Fruit fly (Drosophila melanogaster) whole organism, embryonic: ENCODE measurements around the gene Obp93a.

Experiments
- Aef1 ChIP-seq: fragments of 200-800 bp; sonication (Bioruptor generic); IDR thresholded peaks from 3 replicates; pipeline ENCODE4 v1.3.6; 2022; ENCODE audit warnings: missing biosample characterization, missing genetic modification characterization
- CG10431 ChIP-seq: fragments of 200-800 bp; sonication (Bioruptor generic); optimal IDR thresholded peaks from 3 replicates; lab custom pipeline; 2018; ENCODE audit warnings: missing biosample characterization, mild to moderate bottlenecking, missing genetic modification characterization
- CG10565 ChIP-seq: fragments of 200-800 bp; sonication (Bioruptor generic); optimal IDR thresholded peaks from 3 replicates; lab custom pipeline; 2016; ENCODE audit warnings: missing biosample characterization, mild to moderate bottlenecking, missing genetic modification characterization
- CG10979 ChIP-seq: fragments of 200-800 bp; sonication (Bioruptor generic); optimal IDR thresholded peaks from 2 replicates; lab custom pipeline; 2018; ENCODE audit warnings: missing biosample characterization, mild to moderate bottlenecking, missing genetic modification characterization, moderate library complexity
- CG11456 ChIP-seq: fragments of 200-800 bp; sonication (Bioruptor generic); IDR thresholded peaks from 3 replicates; pipeline ENCODE4 v1.3.6; 2022; ENCODE audit warnings: missing biosample characterization, missing genetic modification characterization
- CG11504 ChIP-seq: fragments of 200-800 bp; sonication (Bioruptor generic); optimal IDR thresholded peaks from 3 replicates; lab custom pipeline; 2019; ENCODE audit warnings: missing biosample characterization, mild to moderate bottlenecking, missing genetic modification characterization, moderate library complexity
- CG1233 ChIP-seq: fragments of 200-800 bp; sonication (Bioruptor generic); optimal IDR thresholded peaks from 4 replicates; lab custom pipeline; 2018; ENCODE audit warnings: missing biosample characterization, mild to moderate bottlenecking, missing genetic modification characterization
- CG13775 ChIP-seq: fragments of 200-800 bp; sonication (Bioruptor generic); optimal IDR thresholded peaks from 3 replicates; lab custom pipeline; 2017; ENCODE audit warnings: missing biosample characterization, mild to moderate bottlenecking, missing genetic modification characterization
- CG14667 ChIP-seq: fragments of 200-800 bp; sonication (Bioruptor generic); IDR thresholded peaks from 2 replicates; pipeline ENCODE4 v1.3.6; 2022; ENCODE audit warnings: missing biosample characterization, missing genetic modification characterization
- CG15696 ChIP-seq: fragments of 200-800 bp; sonication (Bioruptor generic); optimal IDR thresholded peaks from 2 replicates; lab custom pipeline; 2019; ENCODE audit warnings: missing biosample characterization, mild to moderate bottlenecking, missing genetic modification characterization, moderate library complexity
- CG1603 ChIP-seq: fragments of 200-800 bp; sonication (Bioruptor generic); optimal IDR thresholded peaks from 2 replicates; lab custom pipeline; 2019; ENCODE audit warnings: missing biosample characterization, mild to moderate bottlenecking, missing genetic modification characterization, moderate library complexity
- CG17359 ChIP-seq: fragments of 200-800 bp; sonication (Bioruptor generic); optimal IDR thresholded peaks from 3 replicates; lab custom pipeline; 2018; ENCODE audit warnings: missing biosample characterization, mild to moderate bottlenecking, missing genetic modification characterization, moderate library complexity
- CG17802 ChIP-seq: fragments of 200-800 bp; sonication (Bioruptor generic); optimal IDR thresholded peaks from 2 replicates; lab custom pipeline; 2018; ENCODE audit warnings: missing biosample characterization, mild to moderate bottlenecking, missing genetic modification characterization, moderate library complexity
- CG18476 ChIP-seq: fragments of 200-800 bp; sonication (Bioruptor generic); optimal IDR thresholded peaks from 2 replicates; lab custom pipeline; 2016; ENCODE audit warnings: missing biosample characterization, mild to moderate bottlenecking, missing genetic modification characterization
- CG31365 ChIP-seq: fragments of 200-800 bp; sonication (Bioruptor generic); optimal IDR thresholded peaks from 2 replicates; lab custom pipeline; 2018; ENCODE audit warnings: missing biosample characterization, mild to moderate bottlenecking, missing genetic modification characterization
- CG31388 ChIP-seq: fragments of 200-800 bp; sonication (Bioruptor generic); optimal IDR thresholded peaks from 2 replicates; lab custom pipeline; 2016; ENCODE audit warnings: missing biosample characterization, missing genetic modification characterization
- CG3838 ChIP-seq: fragments of 200-800 bp; sonication (Bioruptor generic); optimal IDR thresholded peaks from 3 replicates; lab custom pipeline; 2016; ENCODE audit warnings: missing biosample characterization, missing genetic modification characterization
- CG3995 ChIP-seq: fragments of 200-800 bp; sonication (Bioruptor generic); optimal IDR thresholded peaks from 3 replicates; lab custom pipeline; 2016; ENCODE audit warnings: missing biosample characterization, missing genetic modification characterization
- CG4707 ChIP-seq: fragments of 200-800 bp; sonication (Bioruptor generic); optimal IDR thresholded peaks from 2 replicates; lab custom pipeline; 2018; ENCODE audit warnings: missing biosample characterization, mild to moderate bottlenecking, missing genetic modification characterization, moderate library complexity
- CG6254 ChIP-seq: fragments of 200-800 bp; sonication (Bioruptor generic); optimal IDR thresholded peaks from 3 replicates; lab custom pipeline; 2017; ENCODE audit warnings: mild to moderate bottlenecking, missing biosample characterization, missing genetic modification reagents, missing genetic modification characterization
- CG6765 ChIP-seq: fragments of 200-800 bp; sonication (Bioruptor generic); optimal IDR thresholded peaks from 3 replicates; lab custom pipeline; 2017; ENCODE audit warnings: missing biosample characterization, mild to moderate bottlenecking, missing genetic modification characterization
- CG7556 ChIP-seq: fragments of 200-800 bp; sonication (Bioruptor generic); optimal IDR thresholded peaks from 2 replicates; lab custom pipeline; 2017; ENCODE audit warnings: missing biosample characterization, mild to moderate bottlenecking, missing genetic modification characterization
- CG8290 ChIP-seq, 3 experiments: fragments of 200-800 bp; sonication (Bioruptor generic); optimal IDR thresholded peaks; 2 replicates each; lab custom pipeline; 2016 to 2019; ENCODE audit warnings: missing biosample characterization in 3 of 3, missing genetic modification characterization in 3 of 3, mild to moderate bottlenecking in 2 of 3, moderate library complexity in 1 of 3
- CG9817 ChIP-seq: fragments of 200-800 bp; sonication (Bioruptor generic); optimal IDR thresholded peaks from 2 replicates; lab custom pipeline; 2018; ENCODE audit warnings: missing biosample characterization, mild to moderate bottlenecking, missing genetic modification characterization, moderate library complexity
- CG9876 ChIP-seq: fragments of 200-800 bp; sonication (Bioruptor generic); optimal IDR thresholded peaks from 2 replicates; lab custom pipeline; 2016; ENCODE audit warnings: missing biosample characterization, missing genetic modification characterization
- Dip2 ChIP-seq: fragments of 200-800 bp; sonication (Bioruptor generic); IDR thresholded peaks from 2 replicates; pipeline ENCODE4 v1.3.6; 2022; ENCODE audit warnings: missing biosample characterization, missing genetic modification characterization
- Dip3 ChIP-seq: fragments of 200-800 bp; sonication (Bioruptor generic); optimal IDR thresholded peaks from 3 replicates; lab custom pipeline; 2016; ENCODE audit warnings: missing biosample characterization, missing genetic modification characterization
- Dref ChIP-seq: fragments of 200-800 bp; sonication (Bioruptor generic); IDR thresholded peaks from 2 replicates; pipeline ENCODE4 v1.3.6; 2022; ENCODE audit warnings: missing biosample characterization, missing genetic modification characterization
- Ets97D ChIP-seq: fragments of 200-800 bp; sonication (Bioruptor generic); optimal IDR thresholded peaks from 3 replicates; lab custom pipeline; 2016; ENCODE audit warnings: missing biosample characterization, missing genetic modification characterization
- Fer3 ChIP-seq: fragments of 200-800 bp; sonication (Bioruptor generic); optimal IDR thresholded peaks from 2 replicates; lab custom pipeline; 2018; ENCODE audit warnings: missing biosample characterization, mild to moderate bottlenecking, missing genetic modification characterization, moderate library complexity
- H2.0 ChIP-seq: fragments of 200-800 bp; sonication (Bioruptor generic); IDR thresholded peaks from 2 replicates; pipeline ENCODE4 v1.3.6; 2022; ENCODE audit warnings: missing biosample characterization, missing genetic modification characterization
- HHEX ChIP-seq: fragments of 200-800 bp; sonication (Bioruptor generic); optimal IDR thresholded peaks from 3 replicates; lab custom pipeline; 2017; ENCODE audit warnings: missing biosample characterization, mild to moderate bottlenecking, missing genetic modification characterization, missing genetic modification reagents
- Hr78 ChIP-seq, 2 experiments: fragments of 200-800 bp in 1 of 2; fragments of >200 bp in 1 of 2; sonication (Bioruptor generic) in 1 of 2; optimal IDR thresholded peaks; 2 replicates each; lab custom pipeline; 2017 to 2019; ENCODE audit warnings: missing biosample characterization in 2 of 2, missing genetic modification characterization in 2 of 2, mild to moderate bottlenecking in 1 of 2, moderate library complexity in 1 of 2
- Nf-YB ChIP-seq: fragments of 200-800 bp; sonication (Bioruptor generic); optimal IDR thresholded peaks from 3 replicates; lab custom pipeline; 2019; ENCODE audit warnings: missing biosample characterization, mild to moderate bottlenecking, missing genetic modification characterization, moderate library complexity
- Side ChIP-seq: fragments of 200-800 bp; sonication (Bioruptor generic); optimal IDR thresholded peaks from 2 replicates; lab custom pipeline; 2016; ENCODE audit warnings: missing biosample characterization, missing genetic modification characterization
- Ssrp ChIP-seq: fragments of 200-800 bp; sonication (Bioruptor generic); optimal IDR thresholded peaks from 2 replicates; lab custom pipeline; 2018; ENCODE audit warnings: missing biosample characterization, mild to moderate bottlenecking, missing genetic modification characterization, moderate library complexity
- Trl ChIP-seq, 3 experiments: fragments of >200 bp in 2 of 3; fragments of 200-800 bp in 1 of 3; sonication (Bioruptor generic) in 1 of 3; optimal IDR thresholded peaks; 2 replicates in 1 of 3; 3 replicates in 2 of 3; lab custom pipeline; 2016 to 2017; ENCODE audit warnings: missing biosample characterization in 1 of 3, missing genetic modification characterization in 1 of 3
- crol ChIP-seq: fragments of 200-800 bp; sonication (Bioruptor generic); IDR thresholded peaks from 2 replicates; pipeline ENCODE4 v1.3.6; 2022; ENCODE audit warnings: missing biosample characterization, missing genetic modification characterization
- ham ChIP-seq: fragments of 200-800 bp; sonication (Bioruptor generic); IDR thresholded peaks from 2 replicates; pipeline ENCODE4 v1.3.6; 2022; ENCODE audit warnings: missing biosample characterization, missing genetic modification characterization
- lmd ChIP-seq: fragments of 200-800 bp; sonication (Bioruptor generic); IDR thresholded peaks from 2 replicates; pipeline ENCODE4 v1.3.6; 2022; ENCODE audit warnings: missing biosample characterization, missing genetic modification characterization
- prd ChIP-seq, 3 experiments: fragments of >200 bp in 2 of 3; fragments of 200-800 bp in 1 of 3; sonication (Bioruptor generic) in 1 of 3; optimal IDR thresholded peaks in 2 of 3; IDR thresholded peaks in 1 of 3; 2 replicates in 2 of 3; 3 replicates in 1 of 3; pipeline versions ENCODE4 v1.3.6 to Lab custom; 2017 to 2022; ENCODE audit warnings: missing biosample characterization in 1 of 3, missing genetic modification characterization in 1 of 3
- ro ChIP-seq: fragments of 200-800 bp; sonication (Bioruptor generic); IDR thresholded peaks from 2 replicates; pipeline ENCODE4 v1.3.6; 2022; ENCODE audit warnings: missing biosample characterization, missing genetic modification characterization
- sim ChIP-seq: fragments of 200-800 bp; sonication (Bioruptor generic); IDR thresholded peaks from 2 replicates; pipeline ENCODE4 v1.3.6; 2022; ENCODE audit warnings: missing biosample characterization, missing genetic modification characterization
- slbo ChIP-seq: fragments of 200-800 bp; sonication (Bioruptor generic); IDR thresholded peaks from 2 replicates; pipeline ENCODE4 v1.3.6; 2022; ENCODE audit warnings: missing biosample characterization, missing genetic modification characterization
- stwl ChIP-seq: fragments of 200-800 bp; sonication (Bioruptor generic); optimal IDR thresholded peaks from 3 replicates; lab custom pipeline; 2018; ENCODE audit warnings: missing biosample characterization, mild to moderate bottlenecking, missing genetic modification characterization, moderate library complexity
- toy ChIP-seq: fragments of 200-800 bp; sonication (Bioruptor generic); IDR thresholded peaks from 2 replicates; pipeline ENCODE4 v1.3.6; 2022; ENCODE audit warnings: missing biosample characterization, missing genetic modification characterization
- trh ChIP-seq: fragments of 200-800 bp; sonication (Bioruptor generic); optimal IDR thresholded peaks from 2 replicates; lab custom pipeline; 2016; ENCODE audit warnings: missing biosample characterization, missing genetic modification characterization
- usp ChIP-seq: fragments of >200 bp; optimal IDR thresholded peaks from 2 replicates; lab custom pipeline; 2017; ENCODE audit warnings: missing biosample characterization, missing genetic modification characterization
- zf30C ChIP-seq: fragments of 200-800 bp; sonication (Bioruptor generic); optimal IDR thresholded peaks from 3 replicates; lab custom pipeline; 2018; ENCODE audit warnings: missing biosample characterization, mild to moderate bottlenecking, missing genetic modification characterization

Gene Obp93a

DNA sequence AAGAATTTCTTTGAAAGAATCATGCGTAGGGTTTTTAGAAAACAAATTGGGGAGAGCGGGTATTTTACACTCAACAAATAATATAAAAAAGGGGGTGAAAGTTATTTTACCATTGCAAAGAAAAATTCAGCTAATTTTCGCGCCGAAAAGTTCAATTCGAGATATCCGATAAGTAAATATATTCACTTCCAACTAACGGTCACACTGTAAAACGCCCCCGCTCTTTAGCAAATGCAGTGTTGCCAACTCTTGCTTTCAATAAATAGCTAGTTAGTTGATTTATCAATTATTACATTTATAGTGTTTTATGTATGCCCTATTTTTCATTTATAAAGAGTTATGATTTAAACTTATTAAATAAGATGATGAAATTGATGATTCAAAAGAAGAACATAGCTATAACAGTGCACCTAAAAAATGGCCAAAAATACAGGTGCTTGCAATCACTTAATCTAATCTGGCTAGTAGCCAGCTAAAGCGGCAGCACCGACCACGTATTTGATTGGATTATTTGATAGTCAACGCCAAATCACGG, 8.8 kb upstream of the Obp93a start, which contains the start of gene meigo (continued):
- TF ChIP-seq CG1603: peak; percentile 60
- peak; percentile 65 for TF ChIP-seq Fer3 (tag; lab: Kevin White, UChicago)
- no peak for TF ChIP-seq ham (GFP tag; lab: Robert Waterston, UW)
- TF ChIP-seq Trl (optimal IDR thresholded peaks at IDR 0.05; lab: Kevin White, UChicago): peak in 1 of 2 experiments; percentile 5
- peak; percentile 41 for TF ChIP-seq Trl (GFP tag; optimal IDR thresholded peaks at IDR 0.05; lab: Kevin White, UChicago)
- TF ChIP-seq prd (optimal IDR thresholded peaks at IDR 0.05; lab: Kevin White, UChicago): no peak
- peak; percentile 72 for TF ChIP-seq prd (GFP tag; IDR thresholded peaks at IDR 0.05; lab: Robert Waterston, UW)
- TF ChIP-seq ro (GFP tag; lab: Robert Waterston, UW): no peak
- TF ChIP-seq CG8290 (GFP tag; optimal IDR thresholded peaks at IDR 0.05; lab: Kevin White, UChicago): no peak
- TF ChIP-seq CG8290 (tag; optimal IDR thresholded peaks at IDR 0.05; lab: Kevin White, UChicago): no peak
- TF ChIP-seq Dip2 (GFP tag; lab: Robert Waterston, UW): no peak
- TF ChIP-seq CG31365: no peak
- TF ChIP-seq CG11456 (GFP tag; lab: Robert Waterston, UW): peak; percentile 58; the same call in 2 of the 3 replicates
- peak; percentile 23 for TF ChIP-seq Side (GFP tag; lab: Kevin White, UChicago)
- TF ChIP-seq CG6254: no peak
- peak; percentile 69 for TF ChIP-seq CG15696 (tag; lab: Kevin White, UChicago)
- TF ChIP-seq CG10565 (GFP tag; lab: Kevin White, UChicago): no peak
- peak; percentile 49 for TF ChIP-seq CG18476 (GFP tag; lab: Kevin White, UChicago)
- TF ChIP-seq HHEX: no peak
- TF ChIP-seq Hr78 (GFP tag; optimal IDR thresholded peaks at IDR 0.05; lab: Kevin White, UChicago): no peak
- peak; percentile 55 for TF ChIP-seq CG13775
- peak; percentile 66 for TF ChIP-seq stwl (tag; lab: Kevin White, UChicago)
- TF ChIP-seq CG14667: peak; percentile 50; the same call in 1 of the 2 replicates
- TF ChIP-seq H2.0 (GFP tag; lab: Robert Waterston, UW): no peak
- peak; percentile 53 for TF ChIP-seq Ets97D (GFP tag; lab: Kevin White, UChicago)
- peak; percentile 79 for TF ChIP-seq CG9817 (tag; lab: Kevin White, UChicago)
- TF ChIP-seq CG17359: peak; percentile 56
- TF ChIP-seq zf30C (GFP tag; lab: Kevin White, UChicago): no peak
- peak; percentile 70 for TF ChIP-seq slbo
- peak; percentile 50 for TF ChIP-seq Nf-YB
- TF ChIP-seq CG3838 (GFP tag; lab: Kevin White, UChicago): no peak
- TF ChIP-seq CG11504 (tag; lab: Kevin White, UChicago): no peak
- TF ChIP-seq trh (GFP tag; lab: Kevin White, UChicago): no peak
- no peak for TF ChIP-seq CG6765 (GFP tag; lab: Kevin White, UChicago)
- TF ChIP-seq usp (GFP tag; lab: Kevin White, UChicago): no peak
- TF ChIP-seq CG10979 (tag; lab: Kevin White, UChicago): peak; percentile 60
- TF ChIP-seq lmd: peak; percentile 76
- TF ChIP-seq CG3995 (GFP tag; lab: Kevin White, UChicago): peak; percentile 89
- no peak for TF ChIP-seq CG9876 (GFP tag; lab: Kevin White, UChicago)
- TF ChIP-seq CG17802 (tag; lab: Kevin White, UChicago): no peak
- TF ChIP-seq Dip3 (GFP tag; lab: Kevin White, UChicago): peak; percentile 63
- no peak for TF ChIP-seq CG10431 (GFP tag; lab: Kevin White, UChicago)
- TF ChIP-seq CG7556: peak; percentile 62
- TF ChIP-seq Aef1 (GFP tag; lab: Robert Waterston, UW): peak; percentile 58
- TF ChIP-seq CG31388: no peak
- TF ChIP-seq sim (GFP tag; lab: Robert Waterston, UW): no peak
- peak; percentile 47 for TF ChIP-seq CG1233 (GFP tag; lab: Kevin White, UChicago)
- no peak for TF ChIP-seq toy (GFP tag; lab: Robert Waterston, UW)
- no peak for TF ChIP-seq CG4707 (GFP tag; lab: Kevin White, UChicago)
- peak; percentile 55 for TF ChIP-seq Ssrp
- TF ChIP-seq crol (GFP tag; lab: Robert Waterston, UW): no peak
- TF ChIP-seq Dref (GFP tag; lab: Robert Waterston, UW): peak; percentile 79
